Worm (Caenorhabditis elegans): ENCODE results near the gene clp-4.

- TF ChIP-seq hlh-17 (GFP tag; optimal IDR thresholded peaks at IDR 0.05; ENCODE audit: borderline replicate concordance) = no peak
- TF ChIP-seq ztf-11 (tag; optimal IDR thresholded peaks at IDR 0.05) = no peak
- no peak for TF ChIP-seq nhr-19 (GFP tag; conservative IDR thresholded peaks at IDR 0.05)
- no peak for TF ChIP-seq ama-1 (optimal IDR thresholded peaks at IDR 0.05)
- TF ChIP-seq ceh-63 (GFP tag; optimal IDR thresholded peaks at IDR 0.05) = no peak
- no peak for TF ChIP-seq efl-1 (optimal IDR thresholded peaks at IDR 0.05)
- TF ChIP-seq efl-1 (GFP tag; optimal IDR thresholded peaks at IDR 0.05 in 1 of 2) = no peak
- no peak for TF ChIP-seq snpc-4 (tag; optimal IDR thresholded peaks at IDR 0.05)
- no peak for TF ChIP-seq zip-4 (GFP tag; optimal IDR thresholded peaks at IDR 0.05)
- no peak for TF ChIP-seq zag-1 (tag; optimal IDR thresholded peaks at IDR 0.05)
- TF ChIP-seq lin-13 (GFP tag; optimal IDR thresholded peaks at IDR 0.05) = no peak
- no peak for TF ChIP-seq unc-62 (GFP tag; optimal IDR thresholded peaks at IDR 0.05)
- no peak for TF ChIP-seq fkh-10 (GFP tag; optimal IDR thresholded peaks at IDR 0.05)
- TF ChIP-seq isw-1 (GFP tag; IDR thresholded peaks at IDR 0.05) = no peak
Measured at ce11 chrIII:1814285-1814684, 3.8 kb downstream of the clp-4 start.
